Fruit fly (Drosophila melanogaster) S2 (cell line): Measurements from ENCODE around the gene Doc1.

Experiments used
- CG8478 ChIP-seq: fragments of >200 bp; optimal IDR thresholded peaks from 2 replicates; lab custom pipeline; 2018
- CTCF ChIP-seq, 2 experiments: fragments of >200 bp; optimal IDR thresholded peaks; 2 replicates each; lab custom pipeline; 2018

The Doc1 gene

dm6 chr3L:9062816-9063215, 21.6 kb downstream of the Doc1 start:
- TF ChIP-seq CG8478 (lab: Kevin White, UChicago) = no peak

- TF ChIP-seq CTCF (optimal IDR thresholded peaks at IDR 0.05; lab: Kevin White, UChicago) = no peak
- no peak for TF ChIP-seq CG8478 (lab: Kevin White, UChicago)
These were observed 22.4 kb downstream of the Doc1 start for dm6 chr3L:9063607-9064006.

dm6 chr3L:9064207-9064754, 23.1 kb downstream of the Doc1 start:
- TF ChIP-seq CTCF (optimal IDR thresholded peaks at IDR 0.05; lab: Kevin White, UChicago) (no peak), CG8478 (lab: Kevin White, UChicago) (no peak)

- TF ChIP-seq CTCF (optimal IDR thresholded peaks at IDR 0.05; lab: Kevin White, UChicago) (no peak), CG8478 (lab: Kevin White, UChicago) (no peak)
These were observed 24.0 kb downstream of the Doc1 start for dm6 chr3L:9064976-9065761.

- no peak for TF ChIP-seq CG8478 (lab: Kevin White, UChicago)
- TF ChIP-seq CTCF (optimal IDR thresholded peaks at IDR 0.05; lab: Kevin White, UChicago) = no peak
These were observed 24.8 kb downstream of the Doc1 start, which contains the start of gene Argk1 for dm6 chr3L:9065997-9066441. Gene Argk1, minus strand, starts transcription at chr3L:9066027.

- TF ChIP-seq CTCF (optimal IDR thresholded peaks at IDR 0.05; lab: Kevin White, UChicago) = no peak
- TF ChIP-seq CG8478 (lab: Kevin White, UChicago) = no peak
These were observed 25.4 kb downstream of the Doc1 start for dm6 chr3L:9066509-9067021.

- TF ChIP-seq CTCF (optimal IDR thresholded peaks at IDR 0.05; lab: Kevin White, UChicago) = no peak
- no peak for TF ChIP-seq CG8478 (lab: Kevin White, UChicago)
These were observed 31.0 kb downstream of the Doc1 start for dm6 chr3L:9072062-9072730.

- no peak for TF ChIP-seq CG8478 (lab: Kevin White, UChicago)
- TF ChIP-seq CTCF (optimal IDR thresholded peaks at IDR 0.05; lab: Kevin White, UChicago) = no peak
These were observed 31.7 kb downstream of the Doc1 start, which contains the start of the genes CG4911 and CG4942 for dm6 chr3L:9072731-9073385. Gene CG4911, minus strand, starts transcription at chr3L:9072731. Gene CG4942, plus strand, starts transcription at chr3L:9073105.

- no peak for TF ChIP-seq CTCF (optimal IDR thresholded peaks at IDR 0.05; lab: Kevin White, UChicago)
- TF ChIP-seq CG8478 (lab: Kevin White, UChicago) = no peak
These were observed 33.1 kb downstream of the Doc1 start, which contains the start of gene teq for dm6 chr3L:9074285-9074684. Gene teq, plus strand, starts transcription at chr3L:9074643.

- TF ChIP-seq CG8478 (lab: Kevin White, UChicago) (no peak), CTCF (optimal IDR thresholded peaks at IDR 0.05; lab: Kevin White, UChicago) (no peak)
These were observed 33.7 kb downstream of the Doc1 start for dm6 chr3L:9074882-9075281.

- TF ChIP-seq CTCF (optimal IDR thresholded peaks at IDR 0.05; lab: Kevin White, UChicago) = no peak
These were observed 51.4 kb downstream of the Doc1 start, which contains the start of gene CG32032 for dm6 chr3L:9092356-9093103. Gene CG32032, plus strand, starts transcription at chr3L:9093053.
